Worm (Caenorhabditis elegans) whole organism, late embryonic: ENCODE data around the gene acbp-4.

Experiments
- C38D4.7 ChIP-seq: fragments of 200-800 bp; sonication (Bioruptor generic); optimal IDR thresholded peaks from 2 replicates; lab custom pipeline; 2018; ENCODE audit warnings: mild to moderate bottlenecking, missing genetic modification characterization, moderate library complexity, missing compliant biosample characterization
- F13H6.1 ChIP-seq: sonication (generic microtip); optimal IDR thresholded peaks from 2 replicates; lab custom pipeline; 2016; ENCODE audit warnings: missing genetic modification characterization, missing compliant biosample characterization
- ama-1 ChIP-seq: fragments of 150-350 bp; optimal IDR thresholded peaks from 2 replicates; lab custom pipeline; 2014
- fkh-10 ChIP-seq: fragments of 150-350 bp; optimal IDR thresholded peaks from 2 replicates; lab custom pipeline; 2014; ENCODE audit warnings: missing biosample characterization, missing genetic modification reagents, missing genetic modification characterization
- hlh-30 ChIP-seq: sonication (generic microtip); optimal IDR thresholded peaks from 2 replicates; lab custom pipeline; 2017; ENCODE audit warnings: antibody characterized with exemption, missing genetic modification characterization, missing compliant biosample characterization; ENCODE audit not compliant: insufficient read depth
- pha-2 ChIP-seq: sonication (generic microtip); optimal IDR thresholded peaks from 2 replicates; lab custom pipeline; 2017; ENCODE audit warnings: mild to moderate bottlenecking, missing genetic modification characterization, missing compliant biosample characterization
- pha-4 ChIP-seq: fragments of 150-350 bp; optimal IDR thresholded peaks from 2 replicates; lab custom pipeline; 2018; ENCODE audit warnings: missing biosample characterization, missing genetic modification reagents, missing genetic modification characterization
- syd-9 ChIP-seq: sonication (generic microtip); optimal IDR thresholded peaks from 2 replicates; lab custom pipeline; 2016; ENCODE audit warnings: mild to moderate bottlenecking, missing genetic modification characterization, moderate library complexity, missing compliant biosample characterization

- no peak for TF ChIP-seq F13H6.1 (tag; lab: Kevin White, UChicago)
- TF ChIP-seq syd-9 (tag; lab: Kevin White, UChicago) = no peak
- no peak for TF ChIP-seq fkh-10
- TF ChIP-seq hlh-30 (tag; lab: Kevin White, UChicago) = peak; percentile 31
- TF ChIP-seq pha-4 = no peak
- no peak for TF ChIP-seq C38D4.7 (GFP tag; lab: Kevin White, UChicago)
- TF ChIP-seq ama-1 (lab: Kevin White, UChicago) = no peak
- no peak for TF ChIP-seq pha-2
Measured at ce11 chrIII:7277228-7277627, 31.7 kb downstream of the acbp-4 start, which contains the start of the genes spot-1 and B0361.11.
